Worm (Caenorhabditis elegans) whole organism, L1 larva: ENCODE results near the gene T16G12.7.

ENCODE experiments used
- ama-1 ChIP-seq: fragments of 150-350 bp; optimal IDR thresholded peaks from 2 replicates; lab custom pipeline; 2014
- nhr-76 ChIP-seq: sonication (generic microtip); optimal IDR thresholded peaks from 2 replicates; lab custom pipeline; 2017; ENCODE audit warnings: missing biosample characterization, missing genetic modification characterization
- zag-1 ChIP-seq: fragments of 150-350 bp; optimal IDR thresholded peaks from 2 replicates; lab custom pipeline; 2014; ENCODE audit warnings: missing biosample characterization, missing genetic modification characterization
- ztf-11 ChIP-seq, 2 experiments: sonication (generic microtip); optimal IDR thresholded peaks; 2 replicates each; lab custom pipeline; 2016 to 2017; ENCODE audit warnings: missing genetic modification characterization in 2 of 2, missing biosample characterization in 1 of 2, missing compliant biosample characterization in 1 of 2

ce11 chrIII:10025989-10026388 is 13.9 kb downstream of the T16G12.7 start, which contains the start of gene ins-22:
- no peak for TF ChIP-seq ama-1 (lab: Kevin White, UChicago)
- TF ChIP-seq zag-1 (tag; lab: Kevin White, UChicago), result no peak
- no peak for TF ChIP-seq ztf-11 (tag; optimal IDR thresholded peaks at IDR 0.05; lab: Kevin White, UChicago)
- TF ChIP-seq nhr-76, result no peak
